Worm (Caenorhabditis elegans) whole organism, early embryonic: ENCODE data around the gene srw-121.

Experiments
- B0310.2 ChIP-seq: sonication (generic microtip); optimal IDR thresholded peaks from 2 replicates; lab custom pipeline; 2016; ENCODE audit warnings: mild to moderate bottlenecking, missing genetic modification characterization, missing compliant biosample characterization
- F13C5.2 ChIP-seq: sonication (generic microtip); optimal IDR thresholded peaks from 2 replicates; lab custom pipeline; 2017; ENCODE audit warnings: mild to moderate bottlenecking, missing genetic modification characterization, inconsistent platforms, missing compliant biosample characterization
- aly-1 ChIP-seq: sonication (generic microtip); optimal IDR thresholded peaks from 2 replicates; lab custom pipeline; 2016; ENCODE audit warnings: missing genetic modification characterization, missing compliant biosample characterization
- ama-1 ChIP-seq: fragments of 150-350 bp; optimal IDR thresholded peaks from 2 replicates; lab custom pipeline; 2014
- ceh-13 ChIP-seq: fragments of 200-800 bp; sonication (Bioruptor generic); optimal IDR thresholded peaks from 2 replicates; lab custom pipeline; 2018; ENCODE audit warnings: mild to moderate bottlenecking, missing genetic modification characterization, missing compliant biosample characterization
- ceh-36 ChIP-seq: sonication (generic microtip); optimal IDR thresholded peaks from 2 replicates; lab custom pipeline; 2016; ENCODE audit warnings: missing genetic modification characterization, inconsistent platforms, missing compliant biosample characterization
- ets-7 ChIP-seq: sonication (generic microtip); optimal IDR thresholded peaks from 2 replicates; lab custom pipeline; 2016; ENCODE audit warnings: missing genotype, missing genetic modification characterization, missing compliant biosample characterization
- flt-1 ChIP-seq: fragments of 200-800 bp; sonication (Bioruptor generic); IDR thresholded peaks from 2 replicates; pipeline ENCODE4 v1.3.6; 2022; ENCODE audit warnings: missing genetic modification characterization, missing compliant biosample characterization
- hmbx-1 ChIP-seq: sonication (generic microtip); optimal IDR thresholded peaks from 2 replicates; lab custom pipeline; 2016; ENCODE audit warnings: mild to moderate bottlenecking, missing genetic modification characterization, missing compliant biosample characterization
- hmg-4 ChIP-seq: fragments of 200-800 bp; sonication (Bioruptor generic); optimal IDR thresholded peaks from 2 replicates; lab custom pipeline; 2018; ENCODE audit warnings: mild to moderate bottlenecking, missing genetic modification characterization, missing compliant biosample characterization
- hnd-1 ChIP-seq: sonication (generic microtip); optimal IDR thresholded peaks from 2 replicates; lab custom pipeline; 2016; ENCODE audit warnings: missing genetic modification characterization, missing compliant biosample characterization
- pes-1 ChIP-seq: fragments of 200-800 bp; sonication (Bioruptor generic); IDR thresholded peaks from 2 replicates; pipeline ENCODE4 v1.3.6; 2022; ENCODE audit warnings: missing genetic modification reagents, missing genetic modification characterization, missing compliant biosample characterization
- scrt-1 ChIP-seq: fragments of 200-800 bp; sonication (Bioruptor generic); IDR thresholded peaks from 2 replicates; pipeline ENCODE4 v1.3.6; 2022; ENCODE audit warnings: missing genetic modification characterization, missing compliant biosample characterization
- sea-1 ChIP-seq: fragments of 200-800 bp; sonication (Bioruptor generic); conservative IDR thresholded peaks from 2 replicates; pipeline ENCODE4 v1.3.6; 2022; ENCODE audit warnings: missing genetic modification characterization, missing compliant biosample characterization
- tbx-11 ChIP-seq: fragments of 200-800 bp; sonication (Bioruptor generic); IDR thresholded peaks from 2 replicates; pipeline ENCODE4 v1.3.6; 2022; ENCODE audit warnings: missing genetic modification characterization, missing compliant biosample characterization
- tbx-37 ChIP-seq: fragments of 200-800 bp; sonication (Bioruptor generic); conservative IDR thresholded peaks from 2 replicates; pipeline ENCODE4 v1.3.6; 2022; ENCODE audit warnings: missing genetic modification reagents, missing genetic modification characterization, missing compliant biosample characterization
- tra-4 ChIP-seq: sonication (generic microtip); optimal IDR thresholded peaks from 2 replicates; lab custom pipeline; 2017; ENCODE audit warnings: missing genetic modification characterization, missing compliant biosample characterization

Gene srw-121

DNA sequence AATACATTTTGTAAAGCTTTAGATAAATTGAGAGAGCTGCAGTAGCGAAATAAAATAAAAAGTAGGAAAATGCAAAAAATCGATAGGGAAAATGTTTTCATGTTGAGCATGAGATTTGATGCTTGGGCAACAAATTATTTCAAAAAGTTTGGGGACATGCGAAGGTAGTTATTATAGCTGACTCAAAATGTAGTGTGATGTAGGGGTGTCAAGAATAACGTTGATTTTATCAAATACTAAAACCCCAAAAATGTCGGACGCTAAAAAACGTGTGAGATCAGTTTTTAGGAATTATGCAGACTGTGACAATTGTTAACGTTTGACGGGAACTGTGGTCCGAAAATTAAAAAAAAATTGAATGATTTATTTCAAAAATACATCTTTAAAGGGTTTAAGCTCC is 29.9 kb upstream of the srw-121 start, which contains the start of gene irld-12:
Gene irld-12 (minus strand): TSS at position 101 of the 400 bp plus-strand sequence.
- no peak for TF ChIP-seq ama-1 (lab: Kevin White, UChicago)
- no peak for TF ChIP-seq tra-4
- TF ChIP-seq B0310.2 (tag; lab: Kevin White, UChicago), result no peak
- TF ChIP-seq hmbx-1, result no peak
- no peak for TF ChIP-seq hnd-1 (tag; lab: Kevin White, UChicago)
- no peak for TF ChIP-seq flt-1 (GFP tag; lab: Robert Waterston, UW)
- TF ChIP-seq tbx-11, result no peak
- no peak for TF ChIP-seq scrt-1 (GFP tag; lab: Robert Waterston, UW)
- no peak for TF ChIP-seq pes-1 (GFP tag; lab: Robert Waterston, UW)
- no peak for TF ChIP-seq hmg-4 (GFP tag; lab: Kevin White, UChicago)
- no peak for TF ChIP-seq F13C5.2

DNA sequence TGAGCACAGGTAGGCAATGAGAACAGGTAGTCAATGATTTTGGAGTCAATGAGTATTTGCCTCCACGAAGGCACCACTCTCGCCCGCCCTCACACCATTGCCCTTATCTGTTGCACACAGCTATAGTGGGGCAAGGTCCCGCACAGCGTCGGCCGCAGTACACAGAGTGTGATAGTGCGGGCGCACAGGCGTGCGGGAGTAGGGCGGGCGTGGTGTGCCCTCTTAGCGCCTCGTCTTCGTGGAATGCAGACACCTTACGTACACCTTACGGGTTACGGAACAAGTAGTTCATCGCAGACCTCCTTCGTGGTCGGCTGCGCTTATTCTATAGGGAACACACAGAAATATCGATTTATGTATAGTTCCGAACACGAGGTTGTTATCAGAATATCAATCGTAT is 26.5 kb upstream of the srw-121 start:
- TF ChIP-seq aly-1 (tag; lab: Kevin White, UChicago), result no peak
- TF ChIP-seq hnd-1 (tag; lab: Kevin White, UChicago), result no peak
- TF ChIP-seq hmg-4 (GFP tag; lab: Kevin White, UChicago), result no peak

- TF ChIP-seq sea-1, result no peak
- no peak for TF ChIP-seq hmg-4 (GFP tag; lab: Kevin White, UChicago)
- TF ChIP-seq ceh-13 (GFP tag; lab: Kevin White, UChicago), result no peak
- TF ChIP-seq ceh-36 (tag; lab: Kevin White, UChicago), result no peak
- no peak for TF ChIP-seq ets-7 (tag; lab: Kevin White, UChicago)
- TF ChIP-seq flt-1 (GFP tag; lab: Robert Waterston, UW), result no peak
- no peak for TF ChIP-seq tra-4
Observed at ce11 chrV:3014185-3014584, 22.8 kb upstream of the srw-121 start, which contains the start of gene K12D9.1. TSS of gene K12D9.1 (plus strand) at chrV:3014485.

DNA sequence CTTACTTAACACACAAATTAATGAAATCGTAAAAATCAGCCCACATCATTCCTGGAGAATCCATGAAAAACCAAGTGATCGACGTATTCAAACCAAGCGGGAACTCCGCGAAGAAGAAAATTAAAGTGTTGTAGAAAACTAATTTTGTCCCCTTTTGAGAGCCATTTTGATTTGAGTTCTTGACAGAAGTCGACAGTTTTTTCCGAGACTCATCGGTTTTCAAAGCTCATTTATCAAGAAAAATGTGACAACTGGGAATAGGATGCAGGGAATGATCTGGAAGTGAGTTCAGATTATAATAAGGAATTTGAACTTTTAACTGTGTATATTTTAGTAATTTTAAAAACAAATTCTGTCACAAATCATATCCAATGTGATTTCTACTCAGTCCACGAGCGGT is 20.0 kb upstream of the srw-121 start, which contains the start of gene srw-135:
Gene srw-135 (minus strand): TSS at position 101 of the 400 bp plus-strand sequence.
- TF ChIP-seq F13C5.2 (no peak), ceh-36 (tag; lab: Kevin White, UChicago) (no peak), hmg-4 (GFP tag; lab: Kevin White, UChicago) (no peak), ceh-13 (GFP tag; lab: Kevin White, UChicago) (no peak), tbx-11 (no peak), B0310.2 (tag; lab: Kevin White, UChicago) (no peak), flt-1 (GFP tag; lab: Robert Waterston, UW) (no peak), scrt-1 (GFP tag; lab: Robert Waterston, UW) (no peak), sea-1 (no peak), tra-4 (no peak), pes-1 (GFP tag; lab: Robert Waterston, UW) (no peak), hmbx-1 (no peak), ets-7 (tag; lab: Kevin White, UChicago) (no peak), hnd-1 (tag; lab: Kevin White, UChicago) (no peak), aly-1 (tag; lab: Kevin White, UChicago) (no peak), ama-1 (lab: Kevin White, UChicago) (no peak), tbx-37 (GFP tag; lab: Robert Waterston, UW) (no peak)

DNA sequence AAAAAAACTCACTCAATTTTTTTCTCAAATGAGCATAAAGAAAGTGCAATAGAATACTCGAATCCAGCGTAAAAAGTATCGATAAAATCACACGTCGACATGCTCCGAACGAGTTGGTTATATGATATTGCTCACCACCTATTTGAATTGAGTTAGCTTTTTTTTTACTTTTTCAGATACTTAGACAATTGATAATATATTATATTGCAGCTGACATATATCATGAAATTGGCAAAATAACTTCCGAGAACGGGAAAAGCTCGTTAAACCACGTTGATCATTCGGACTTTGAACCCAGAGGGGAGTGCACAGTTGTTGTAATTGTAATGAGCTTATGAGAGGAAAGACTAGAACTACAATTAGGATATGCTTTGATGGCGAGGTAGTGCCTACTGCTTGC is 19.1 kb upstream of the srw-121 start, which contains the start of gene srw-136:
Gene srw-136 (minus strand): TSS at position 101 of the 400 bp plus-strand sequence.
- TF ChIP-seq aly-1 (tag; lab: Kevin White, UChicago) (no peak), hmbx-1 (no peak), tra-4 (no peak), hnd-1 (tag; lab: Kevin White, UChicago) (no peak), pes-1 (GFP tag; lab: Robert Waterston, UW) (no peak), sea-1 (no peak), tbx-37 (GFP tag; lab: Robert Waterston, UW) (no peak), ceh-13 (GFP tag; lab: Kevin White, UChicago) (no peak), ceh-36 (tag; lab: Kevin White, UChicago) (no peak), ama-1 (lab: Kevin White, UChicago) (no peak), ets-7 (tag; lab: Kevin White, UChicago) (no peak), hmg-4 (GFP tag; lab: Kevin White, UChicago) (no peak), flt-1 (GFP tag; lab: Robert Waterston, UW) (no peak), scrt-1 (GFP tag; lab: Robert Waterston, UW) (no peak), F13C5.2 (no peak), tbx-11 (no peak), B0310.2 (tag; lab: Kevin White, UChicago) (no peak)

DNA sequence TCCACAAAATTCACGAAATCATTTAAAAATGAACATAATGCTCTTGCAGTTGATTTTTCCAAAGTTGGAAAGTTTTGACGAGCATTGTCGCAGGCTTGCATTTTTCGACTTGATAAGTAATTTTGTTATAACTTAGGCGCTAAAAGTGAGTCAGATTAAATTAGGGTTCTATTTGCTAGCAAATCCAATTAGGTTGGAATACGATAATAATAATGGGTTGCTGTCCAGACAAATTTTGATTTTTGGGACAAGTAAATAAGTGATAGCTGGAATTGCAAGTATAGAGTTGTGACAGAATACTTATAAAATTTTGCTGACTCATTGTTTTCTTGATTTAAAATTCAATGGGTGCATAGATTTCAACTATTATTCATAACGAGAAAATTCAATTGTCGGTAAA is 14.6 kb upstream of the srw-121 start, which contains the start of gene srw-112:
Gene srw-112 (minus strand): TSS at position 101 of the 400 bp plus-strand sequence.
- TF ChIP-seq flt-1 (GFP tag; lab: Robert Waterston, UW), result no peak
- no peak for TF ChIP-seq tbx-11
- no peak for TF ChIP-seq aly-1 (tag; lab: Kevin White, UChicago)
- TF ChIP-seq scrt-1 (GFP tag; lab: Robert Waterston, UW), result no peak
- TF ChIP-seq ama-1 (lab: Kevin White, UChicago), result no peak
- no peak for TF ChIP-seq tbx-37 (GFP tag; lab: Robert Waterston, UW)
- no peak for TF ChIP-seq B0310.2 (tag; lab: Kevin White, UChicago)
- no peak for TF ChIP-seq hnd-1 (tag; lab: Kevin White, UChicago)
- no peak for TF ChIP-seq pes-1 (GFP tag; lab: Robert Waterston, UW)
- no peak for TF ChIP-seq sea-1
- no peak for TF ChIP-seq hmg-4 (GFP tag; lab: Kevin White, UChicago)
- no peak for TF ChIP-seq F13C5.2
- TF ChIP-seq tra-4, result no peak
- no peak for TF ChIP-seq hmbx-1
- TF ChIP-seq ceh-13 (GFP tag; lab: Kevin White, UChicago), result no peak
- TF ChIP-seq ets-7 (tag; lab: Kevin White, UChicago), result no peak
- TF ChIP-seq ceh-36 (tag; lab: Kevin White, UChicago), result no peak

DNA sequence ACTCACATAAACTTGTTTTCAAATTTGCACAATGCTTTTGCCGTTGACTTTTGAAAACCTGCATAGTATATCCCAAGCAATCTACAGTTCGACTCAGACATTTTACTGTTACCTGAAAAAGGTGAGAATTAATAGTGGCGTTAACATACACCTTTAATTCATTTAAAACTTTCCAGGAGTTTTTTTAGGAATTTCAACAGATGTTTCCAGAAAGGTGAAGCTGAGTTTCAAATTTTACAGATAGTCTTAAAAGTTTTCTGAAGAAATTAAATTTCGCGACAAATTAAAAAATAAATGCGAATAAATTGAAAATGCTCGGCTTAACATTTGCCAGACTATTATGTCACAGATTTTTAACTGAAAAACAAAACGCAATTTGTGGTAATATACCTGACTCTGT is 8.4 kb upstream of the srw-121 start, which contains the start of gene srw-119:
Gene srw-119 (minus strand): TSS at position 101 of the 400 bp plus-strand sequence.
- TF ChIP-seq ceh-36 (tag; lab: Kevin White, UChicago) (no peak), ama-1 (lab: Kevin White, UChicago) (no peak), ets-7 (tag; lab: Kevin White, UChicago) (no peak), scrt-1 (GFP tag; lab: Robert Waterston, UW) (no peak)
